Worm (Caenorhabditis elegans) whole organism, young adult: ENCODE results near the gene scd-1.

Experiments used
- C06A6.2 ChIP-seq: fragments of 200-800 bp; sonication (Bioruptor generic); conservative IDR thresholded peaks from 2 replicates; pipeline ENCODE4 v1.3.6; 2022; ENCODE audit warnings: missing genetic modification characterization, missing compliant biosample characterization
- F22D6.2 ChIP-seq: sonication (generic microtip); optimal IDR thresholded peaks from 2 replicates; lab custom pipeline; 2016; ENCODE audit warnings: mild to moderate bottlenecking, missing genetic modification characterization, missing compliant biosample characterization
- F23B12.7 ChIP-seq: sonication (generic microtip); optimal IDR thresholded peaks from 2 replicates; lab custom pipeline; 2017; ENCODE audit warnings: missing genetic modification characterization, mild to moderate bottlenecking, missing compliant biosample characterization, antibody characterized with exemption, moderate library complexity; ENCODE audit not compliant: insufficient read depth
- F37B4.10 ChIP-seq: fragments of 200-800 bp; sonication (Bioruptor generic); IDR thresholded peaks from 2 replicates; pipeline ENCODE4 v1.3.6; 2022; ENCODE audit warnings: missing genetic modification characterization, missing compliant biosample characterization
- F39B2.1 ChIP-seq: fragments of 200-800 bp; sonication (Bioruptor generic); IDR thresholded peaks from 2 replicates; pipeline ENCODE4 v1.3.6; 2022; ENCODE audit warnings: missing genetic modification reagents, missing genetic modification characterization, missing compliant biosample characterization
- T26A5.8 ChIP-seq: sonication (generic microtip); optimal IDR thresholded peaks from 2 replicates; lab custom pipeline; 2016; ENCODE audit warnings: missing genetic modification characterization, missing compliant biosample characterization
- Y56A3A.18 ChIP-seq: fragments of 200-800 bp; sonication (Bioruptor generic); IDR thresholded peaks from 2 replicates; pipeline ENCODE4 v1.3.6; 2022; ENCODE audit warnings: missing genetic modification reagents, missing genetic modification characterization, missing compliant biosample characterization
- Y79H2A.3 ChIP-seq: fragments of 200-800 bp; sonication (Bioruptor generic); conservative IDR thresholded peaks from 2 replicates; pipeline ENCODE4 v1.3.6; 2022; ENCODE audit warnings: missing genetic modification reagents, missing genetic modification characterization, missing compliant biosample characterization
- Y95B8A.8 ChIP-seq: fragments of 200-800 bp; sonication (Bioruptor generic); IDR thresholded peaks from 2 replicates; pipeline ENCODE4 v1.3.6; 2022; ENCODE audit warnings: missing genetic modification reagents, missing genetic modification characterization, missing compliant biosample characterization
- attf-5 ChIP-seq: fragments of 200-800 bp; sonication (Bioruptor generic); optimal IDR thresholded peaks from 2 replicates; lab custom pipeline; 2018; ENCODE audit warnings: mild to moderate bottlenecking, missing genetic modification characterization, missing compliant biosample characterization
- ccch-3 ChIP-seq: fragments of 200-800 bp; sonication (Bioruptor generic); optimal IDR thresholded peaks from 2 replicates; lab custom pipeline; 2018; ENCODE audit warnings: mild to moderate bottlenecking, missing genetic modification characterization, missing compliant biosample characterization
- die-1 ChIP-seq: sonication (generic microtip); optimal IDR thresholded peaks from 2 replicates; lab custom pipeline; 2016; ENCODE audit warnings: missing genotype, mild to moderate bottlenecking, missing genetic modification characterization, missing compliant biosample characterization
- egrh-3 ChIP-seq: fragments of 200-800 bp; sonication (Bioruptor generic); IDR thresholded peaks from 2 replicates; pipeline ENCODE4 v1.3.6; 2022; ENCODE audit warnings: missing genetic modification reagents, missing genetic modification characterization, missing compliant biosample characterization
- ets-4 ChIP-seq: fragments of 200-800 bp; sonication (Bioruptor generic); optimal IDR thresholded peaks from 2 replicates; lab custom pipeline; 2018; ENCODE audit warnings: mild to moderate bottlenecking, missing genetic modification characterization, missing compliant biosample characterization
- him-1 ChIP-seq: sonication (generic microtip); optimal IDR thresholded peaks from 2 replicates; lab custom pipeline; 2016; ENCODE audit warnings: missing genotype, missing genetic modification reagents, missing genetic modification characterization, missing compliant biosample characterization
- hlh-12 ChIP-seq: sonication (generic microtip); optimal IDR thresholded peaks from 2 replicates; lab custom pipeline; 2016; ENCODE audit warnings: missing genetic modification characterization, missing compliant biosample characterization
- hmg-1.2 ChIP-seq: fragments of 200-800 bp; sonication (Bioruptor generic); IDR thresholded peaks from 2 replicates; pipeline ENCODE4 v1.3.6; 2022; ENCODE audit warnings: missing genetic modification reagents, missing genetic modification characterization, missing compliant biosample characterization
- hmg-20 ChIP-seq: fragments of 200-800 bp; sonication (Bioruptor generic); IDR thresholded peaks from 2 replicates; pipeline ENCODE4 v1.3.6; 2022; ENCODE audit warnings: missing genetic modification reagents, missing genetic modification characterization, missing compliant biosample characterization
- let-526 ChIP-seq: fragments of 200-800 bp; sonication (Bioruptor generic); IDR thresholded peaks from 2 replicates; pipeline ENCODE4 v1.3.6; 2022; ENCODE audit warnings: missing genetic modification reagents, missing genetic modification characterization, missing compliant biosample characterization
- let-607 ChIP-seq, 2 experiments: fragments of 200-800 bp in 1 of 2; sonication (Bioruptor generic) in 1 of 2; sonication (generic microtip) in 1 of 2; optimal IDR thresholded peaks; 2 replicates each; lab custom pipeline; 2016 to 2018; ENCODE audit warnings: mild to moderate bottlenecking in 2 of 2, missing compliant biosample characterization in 2 of 2, missing genetic modification characterization in 2 of 2, moderate library complexity in 2 of 2, missing genotype in 1 of 2
- lin-26 ChIP-seq: fragments of 200-800 bp; sonication (Bioruptor generic); IDR thresholded peaks from 2 replicates; pipeline ENCODE4 v1.3.6; 2022; ENCODE audit warnings: missing genetic modification reagents, missing genetic modification characterization, missing compliant biosample characterization
- lin-54 ChIP-seq: fragments of 200-800 bp; sonication (Bioruptor generic); optimal IDR thresholded peaks from 2 replicates; lab custom pipeline; 2018; ENCODE audit warnings: mild to moderate bottlenecking, missing genetic modification characterization, missing compliant biosample characterization
- lir-1 ChIP-seq: fragments of 200-800 bp; sonication (Bioruptor generic); conservative IDR thresholded peaks from 2 replicates; pipeline ENCODE4 v1.3.6; 2022; ENCODE audit warnings: missing genetic modification reagents, missing genetic modification characterization, missing compliant biosample characterization
- lsy-27 ChIP-seq: sonication (generic microtip); optimal IDR thresholded peaks from 2 replicates; lab custom pipeline; 2017; ENCODE audit warnings: missing genetic modification characterization, mild to moderate bottlenecking, missing compliant biosample characterization, antibody characterized with exemption, missing genotype, borderline replicate concordance; ENCODE audit not compliant: insufficient read depth
- mcd-1 ChIP-seq: fragments of 200-800 bp; sonication (Bioruptor generic); IDR thresholded peaks from 2 replicates; pipeline ENCODE4 v1.3.6; 2022; ENCODE audit warnings: missing genetic modification reagents, missing genetic modification characterization, missing compliant biosample characterization
- mes-4 ChIP-seq: sonication (generic microtip); optimal IDR thresholded peaks from 2 replicates; lab custom pipeline; 2016; ENCODE audit warnings: missing genotype, missing genetic modification characterization, missing compliant biosample characterization
- nhr-120 ChIP-seq: fragments of 200-800 bp; sonication (Bioruptor generic); IDR thresholded peaks from 2 replicates; pipeline ENCODE4 v1.3.6; 2022; ENCODE audit warnings: missing genetic modification characterization, missing compliant biosample characterization
- nhr-80 ChIP-seq: sonication (generic microtip); optimal IDR thresholded peaks from 2 replicates; lab custom pipeline; 2016; ENCODE audit warnings: missing genetic modification characterization, missing compliant biosample characterization
- pbrm-1 ChIP-seq: fragments of 200-800 bp; sonication (Bioruptor generic); IDR thresholded peaks from 2 replicates; pipeline ENCODE4 v1.3.6; 2022; ENCODE audit warnings: missing genetic modification reagents, missing genetic modification characterization, missing compliant biosample characterization
- pha-4 ChIP-seq: fragments of 150-350 bp; sonication (generic microtip); optimal IDR thresholded peaks from 2 replicates; lab custom pipeline; 2014; ENCODE audit warnings: missing biosample characterization, missing genetic modification reagents, missing genetic modification characterization
- rec-8 ChIP-seq, 2 experiments: sonication (generic microtip); optimal IDR thresholded peaks; 2 replicates each; lab custom pipeline; 2016; ENCODE audit warnings: mild to moderate bottlenecking in 2 of 2, missing genetic modification characterization in 2 of 2, missing genetic modification reagents in 2 of 2, missing genotype in 2 of 2, missing biosample characterization in 1 of 2, missing compliant biosample characterization in 1 of 2, moderate library complexity in 1 of 2
- snpc-4 ChIP-seq, 5 experiments: fragments of 150-350 bp in 1 of 5; sonication (generic microtip) in 4 of 5; optimal IDR thresholded peaks; 2 replicates each; lab custom pipeline; 2014 to 2018; ENCODE audit warnings: missing genetic modification characterization in 5 of 5, missing biosample characterization in 3 of 5, antibody characterized with exemption in 2 of 5, mild to moderate bottlenecking in 2 of 5, missing compliant biosample characterization in 2 of 5, missing genotype in 2 of 5, moderate library complexity in 2 of 5, missing genetic modification reagents in 1 of 5
- somi-1 ChIP-seq: fragments of 200-800 bp; sonication (Bioruptor generic); optimal IDR thresholded peaks from 2 replicates; lab custom pipeline; 2018; ENCODE audit warnings: mild to moderate bottlenecking, missing genetic modification characterization, missing compliant biosample characterization
- tbp1 ChIP-seq: fragments of 200-800 bp; sonication (Bioruptor generic); optimal IDR thresholded peaks from 2 replicates; lab custom pipeline; 2018; ENCODE audit warnings: mild to moderate bottlenecking, missing genetic modification characterization, missing compliant biosample characterization
- zfh-2 ChIP-seq: fragments of 200-800 bp; sonication (Bioruptor generic); conservative IDR thresholded peaks from 2 replicates; pipeline ENCODE4 v1.3.6; 2022; ENCODE audit warnings: missing genetic modification reagents, missing genetic modification characterization, missing compliant biosample characterization
- ztf-18 ChIP-seq: sonication (generic microtip); optimal IDR thresholded peaks from 2 replicates; lab custom pipeline; 2016; ENCODE audit warnings: missing genotype, mild to moderate bottlenecking, missing genetic modification characterization, missing compliant biosample characterization

The scd-1 gene

ce11 chrX:12469846-12470245 lies 55.7 kb downstream of the scd-1 start:
- no peak for TF ChIP-seq hlh-12 (tag; lab: Kevin White, UChicago)
- no peak for TF ChIP-seq let-526 (GFP tag; lab: Robert Waterston, UW)
- TF ChIP-seq ccch-3 (GFP tag; lab: Kevin White, UChicago): no peak
- no peak for TF ChIP-seq Y95B8A.8

- TF ChIP-seq mes-4 (tag; lab: Kevin White, UChicago) (no peak), hmg-20 (no peak), attf-5 (GFP tag; lab: Kevin White, UChicago) (no peak), let-607 (tag; optimal IDR thresholded peaks at IDR 0.05; lab: Kevin White, UChicago) (no peak), ets-4 (GFP tag; lab: Kevin White, UChicago) (no peak), lir-1 (GFP tag; lab: Robert Waterston, UW) (no peak), die-1 (tag; lab: Kevin White, UChicago) (no peak), zfh-2 (GFP tag; lab: Robert Waterston, UW) (peak; percentile 60)
Measured at ce11 chrX:12467660-12468111, 57.9 kb downstream of the scd-1 start, which contains the start of gene myo-2. Gene myo-2, plus strand, starts transcription at chrX:12468061.

- no peak for TF ChIP-seq ccch-3 (GFP tag; lab: Kevin White, UChicago)
- TF ChIP-seq T26A5.8 (tag; lab: Kevin White, UChicago): no peak
- no peak for TF ChIP-seq C06A6.2 (GFP tag; lab: Robert Waterston, UW)
- peak; percentile 67 for TF ChIP-seq nhr-80 (tag; lab: Kevin White, UChicago)
- TF ChIP-seq lin-54: no peak
- TF ChIP-seq, all 124 proteins: peak for 1
Measured at ce11 chrX:12466769-12467168, 58.8 kb downstream of the scd-1 start, which contains the start of gene cdf-2. Gene cdf-2, minus strand, starts transcription at chrX:12466917.

- no peak for TF ChIP-seq mcd-1 (GFP tag; lab: Robert Waterston, UW)
Measured at ce11 chrX:12463504-12463903, 62.1 kb downstream of the scd-1 start, which contains the start of gene T18D3.5. Gene T18D3.5, plus strand, starts transcription at chrX:12463804.

ce11 chrX:12461557-12461956 lies 64.0 kb downstream of the scd-1 start, which contains the start of gene odr-7:
Gene odr-7, minus strand, starts transcription at chrX:12461657.
- TF ChIP-seq lin-26 (GFP tag; lab: Robert Waterston, UW) (no peak), snpc-4 (GFP tag; optimal IDR thresholded peaks at IDR 0.05; lab: Kevin White, UChicago) (no peak), snpc-4 (tag; optimal IDR thresholded peaks at IDR 0.05; lab: Kevin White, UChicago) (no peak), pbrm-1 (GFP tag; lab: Robert Waterston, UW) (no peak)

- TF ChIP-seq lsy-27 (tag; lab: Kevin White, UChicago) (peak; percentile 46), let-526 (GFP tag; lab: Robert Waterston, UW) (no peak), hlh-12 (tag; lab: Kevin White, UChicago) (peak; percentile 74), snpc-4 (GFP tag; optimal IDR thresholded peaks at IDR 0.05; lab: Kevin White, UChicago) (peak; percentile 65), snpc-4 (tag; optimal IDR thresholded peaks at IDR 0.05; lab: Kevin White, UChicago) (peak in 2 of 4 experiments; percentile 58 to 62), Y79H2A.3 (0 out of 2 replicates have a peak, but pooled peaks have one; percentile 37), ztf-18 (tag; lab: Kevin White, UChicago) (peak; percentile 62), F23B12.7 (tag; lab: Kevin White, UChicago) (peak; percentile 83), egrh-3 (no peak), nhr-120 (GFP tag; lab: Robert Waterston, UW) (peak; percentile 64; the same call in 1 of the 2 replicates), F22D6.2 (peak; percentile 55), pha-4 (tag; lab: Kevin White, UChicago) (no peak), lin-54 (peak; percentile 54), let-607 (tag; optimal IDR thresholded peaks at IDR 0.05; lab: Kevin White, UChicago) (peak in 1 of 2 experiments; percentile 39), Y56A3A.18 (GFP tag; lab: Robert Waterston, UW) (peak; percentile 84; the same call in 1 of the 2 replicates), ccch-3 (GFP tag; lab: Kevin White, UChicago) (peak; percentile 44), somi-1 (peak; percentile 8), F37B4.10 (GFP tag; lab: Robert Waterston, UW) (no peak), rec-8 (tag; optimal IDR thresholded peaks at IDR 0.05; lab: Kevin White, UChicago) (peak; percentile 21 to 64), him-1 (tag; lab: Kevin White, UChicago) (peak; percentile 96), mes-4 (tag; lab: Kevin White, UChicago) (peak; percentile 51), tbp1 (GFP tag; lab: Kevin White, UChicago) (peak; percentile 94), F39B2.1 (GFP tag; lab: Robert Waterston, UW) (no peak), hmg-1.2 (GFP tag; lab: Robert Waterston, UW) (peak; percentile 73), Y95B8A.8 (no peak)
Measured at ce11 chrX:12458021-12458420, 67.6 kb downstream of the scd-1 start.
